Fruit fly (Drosophila melanogaster): ENCODE data around the gene Lip4.

The Lip4 gene

dm6 chr2L:10515553-10516174, 11.7 kb upstream of the Lip4 start (continued):
- TF ChIP-seq CG11504 (tag; optimal IDR thresholded peaks at IDR 0.05) (peak; percentile 59), Hr39 (optimal IDR thresholded peaks at IDR 0.05) (no peak), nerfin-2 (GFP tag; IDR thresholded peaks at IDR 0.05; ENCODE audit: partially characterized antibody) (no peak), dm (GFP tag; optimal IDR thresholded peaks at IDR 0.05) (no peak), D19A (tag; optimal IDR thresholded peaks at IDR 0.05) (peak; percentile 8), CkIIα-i1 (GFP tag; IDR thresholded peaks at IDR 0.05) (no peak), Lhr (GFP tag; optimal IDR thresholded peaks at IDR 0.05) (no peak), CG31365 (tag; optimal IDR thresholded peaks at IDR 0.05) (no peak), pita (GFP tag; optimal IDR thresholded peaks at IDR 0.05) (no peak), Ada2b (GFP tag; IDR thresholded peaks at IDR 0.05) (no peak; the same call in 1 of the 2 replicates), Ets97D (GFP tag; optimal IDR thresholded peaks at IDR 0.05) (no peak), BEAF-32 (GFP tag; optimal IDR thresholded peaks at IDR 0.05) (no peak), peb (GFP tag; IDR thresholded peaks at IDR 0.05) (no peak), CG15514 (GFP tag; optimal IDR thresholded peaks at IDR 0.05) (no peak), NFAT (GFP tag; IDR thresholded peaks at IDR 0.05) (no peak), sisA (GFP tag; IDR thresholded peaks at IDR 0.05) (no peak), D (optimal IDR thresholded peaks at IDR 0.05) (no peak), D (GFP tag; optimal IDR thresholded peaks at IDR 0.05) (no peak), CG6175 (GFP tag; IDR thresholded peaks at IDR 0.05) (no peak), grau (tag; optimal IDR thresholded peaks at IDR 0.05) (no peak), schlank (tag; optimal IDR thresholded peaks at IDR 0.05) (no peak), vnd (GFP tag; IDR thresholded peaks at IDR 0.05; ENCODE audit: partially characterized antibody) (no peak), Oaz (GFP tag; IDR thresholded peaks at IDR 0.05) (0 out of 2 replicates have a peak, but pooled peaks have one; percentile 26), so (GFP tag; IDR thresholded peaks at IDR 0.05) (no peak), Nf-YA (GFP tag; IDR thresholded peaks at IDR 0.05) (no peak), ems (GFP tag; optimal IDR thresholded peaks at IDR 0.05) (no peak), Blimp-1 (GFP tag; optimal IDR thresholded peaks at IDR 0.05) (peak; percentile 79), chinmo (GFP tag; IDR thresholded peaks at IDR 0.05; ENCODE audit: partially characterized antibody) (0 out of 4 replicates have a peak, but pooled peaks have one; percentile 58), CG9876 (GFP tag; optimal IDR thresholded peaks at IDR 0.05) (no peak), CG8478 (optimal IDR thresholded peaks at IDR 0.05) (no peak), CG14965 (GFP tag; optimal IDR thresholded peaks at IDR 0.05; ENCODE audit: borderline replicate concordance) (no peak), pfk (GFP tag; optimal IDR thresholded peaks at IDR 0.05) (no peak), CG18619 (GFP tag; optimal IDR thresholded peaks at IDR 0.05) (no peak), Eip74EF (GFP tag; optimal IDR thresholded peaks at IDR 0.05) (peak in 1 of 2 experiments; percentile 84), Awh (GFP tag; IDR thresholded peaks at IDR 0.05) (no peak), oc (tag; optimal IDR thresholded peaks at IDR 0.05) (no peak), gcm2 (GFP tag; optimal IDR thresholded peaks at IDR 0.05) (no peak), p53 (GFP tag; optimal IDR thresholded peaks at IDR 0.05) (no peak), CG11093 (GFP tag; IDR thresholded peaks at IDR 0.05) (no peak), CG7786 (GFP tag; optimal IDR thresholded peaks at IDR 0.05) (no peak), CG9609 (GFP tag; optimal IDR thresholded peaks at IDR 0.05) (no peak), CG15269 (tag; optimal IDR thresholded peaks at IDR 0.05) (peak; percentile 14), corto (GFP tag; optimal IDR thresholded peaks at IDR 0.05) (no peak), NC2β (GFP tag; optimal IDR thresholded peaks at IDR 0.05) (no peak), Ptx1 (GFP tag; IDR thresholded peaks at IDR 0.05) (no peak), hb (GFP tag; IDR thresholded peaks at IDR 0.05; ENCODE audit: partially characterized antibody) (no peak), esg (GFP tag; conservative IDR thresholded peaks at IDR 0.05) (no peak), CG8944 (GFP tag; optimal IDR thresholded peaks at IDR 0.05) (no peak), CG14667 (GFP tag; IDR thresholded peaks at IDR 0.05) (no peak), HmgD (GFP tag; optimal IDR thresholded peaks at IDR 0.05) (no peak), ATbp (GFP tag; optimal IDR thresholded peaks at IDR 0.05) (no peak)
